Worm (Caenorhabditis elegans) whole organism, L4/young adult: ENCODE results near the gene T06C12.12.
"Not testable (repeated sequence)": the region's sequence is repeated elsewhere in the genome, so short reads cannot be mapped to it uniquely, and the experiment has no call there.

ENCODE experiments used
- W03F9.2 ChIP-seq: fragments of 150-350 bp; optimal IDR thresholded peaks from 2 replicates; lab custom pipeline; 2014; ENCODE audit warnings: missing biosample characterization, missing genetic modification characterization
- dao-5 ChIP-seq: sonication (generic microtip); optimal IDR thresholded peaks from 2 replicates; lab custom pipeline; 2016; ENCODE audit warnings: missing genotype, missing genetic modification characterization, moderate library complexity, missing compliant biosample characterization
- him-1 ChIP-seq: sonication (generic microtip); optimal IDR thresholded peaks from 2 replicates; lab custom pipeline; 2016; ENCODE audit warnings: missing genotype, missing genetic modification reagents, missing genetic modification characterization, missing compliant biosample characterization

T06C12.12 gene

DNA sequence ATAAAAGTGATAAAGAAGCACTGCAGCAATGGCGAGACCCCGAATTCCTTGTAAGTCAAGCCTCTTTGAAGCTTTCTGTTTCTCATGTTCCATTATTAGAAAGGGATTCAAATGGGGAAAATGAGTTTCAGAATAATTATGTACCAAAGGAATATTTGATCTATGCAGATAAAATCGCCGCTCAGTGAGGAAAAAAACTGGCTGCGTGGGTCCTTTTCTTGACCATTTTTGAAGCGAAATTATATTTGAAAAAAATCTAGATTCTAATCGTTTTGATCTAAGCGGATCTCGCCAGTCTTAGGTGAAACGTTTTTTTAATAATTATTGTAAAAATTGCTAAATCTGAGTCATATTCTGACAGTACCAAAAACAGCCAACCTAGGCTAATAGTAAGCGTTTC is 7.2 kb upstream of the T06C12.12 start, which contains the start of gene oac-42:
oac-42 (minus strand) TSS at position 101 of the 400 bp plus-strand sequence.
- TF ChIP-seq dao-5 (tag; lab: Kevin White, UChicago) (no peak), W03F9.2 (tag; lab: Kevin White, UChicago) (no peak), him-1 (tag; lab: Kevin White, UChicago) (no peak)

DNA sequence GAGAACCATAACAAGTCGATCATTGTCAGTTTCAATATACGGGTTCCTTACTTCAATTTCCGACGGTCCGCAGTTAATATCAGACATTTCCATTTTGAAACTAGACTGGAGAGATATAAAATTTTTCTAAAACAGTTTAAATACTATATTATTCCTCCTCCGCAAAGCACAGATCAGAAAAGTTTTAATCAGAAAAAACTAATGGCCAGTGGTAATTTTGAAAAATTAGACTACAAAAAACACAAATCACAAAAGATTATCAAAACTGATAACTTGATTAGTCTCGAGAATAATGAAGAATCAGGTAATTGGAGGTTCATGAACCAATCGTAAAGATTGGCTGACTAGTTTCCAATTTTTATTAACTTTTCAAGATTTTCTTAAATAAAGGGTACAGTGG is 5.9 kb upstream of the T06C12.12 start, which contains the start of gene T06C12.9:
T06C12.9 (minus strand) TSS at position 101 of the 400 bp plus-strand sequence.
- TF ChIP-seq W03F9.2 (tag; lab: Kevin White, UChicago) = no peak
- TF ChIP-seq him-1 (tag; lab: Kevin White, UChicago) = no peak
- TF ChIP-seq dao-5 (tag; lab: Kevin White, UChicago) = no peak

DNA sequence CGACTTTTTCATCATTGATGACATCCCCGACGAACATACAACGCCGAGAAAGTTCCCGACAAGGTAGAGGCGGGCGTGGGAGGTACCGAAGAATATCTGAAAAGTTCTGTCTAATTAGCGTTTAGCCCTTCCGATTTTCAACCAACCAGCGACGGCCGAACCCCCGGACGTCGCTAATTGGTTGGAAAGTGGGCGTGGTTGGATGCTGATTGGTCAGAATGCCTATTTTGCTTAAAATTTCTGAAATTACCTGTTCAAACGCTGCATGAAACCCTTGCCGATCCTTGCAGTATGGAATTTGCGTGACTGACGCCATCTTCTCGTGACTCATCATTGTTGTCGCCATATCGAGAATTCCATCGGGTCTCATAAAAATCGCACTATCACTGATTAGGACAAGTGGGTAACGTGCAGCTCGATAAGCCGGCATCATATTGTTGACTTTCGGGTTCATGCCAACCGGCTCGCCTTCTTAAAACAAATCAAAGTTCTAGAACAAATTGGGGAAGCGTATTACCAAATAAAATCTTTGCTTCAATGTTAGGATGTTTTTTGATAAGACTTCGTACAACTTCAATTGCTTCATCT is 4.1 kb upstream of the T06C12.12 start:
- TF ChIP-seq him-1 (tag; lab: Kevin White, UChicago) = no peak
- no peak for TF ChIP-seq W03F9.2 (tag; lab: Kevin White, UChicago)
- no peak for TF ChIP-seq dao-5 (tag; lab: Kevin White, UChicago)

DNA sequence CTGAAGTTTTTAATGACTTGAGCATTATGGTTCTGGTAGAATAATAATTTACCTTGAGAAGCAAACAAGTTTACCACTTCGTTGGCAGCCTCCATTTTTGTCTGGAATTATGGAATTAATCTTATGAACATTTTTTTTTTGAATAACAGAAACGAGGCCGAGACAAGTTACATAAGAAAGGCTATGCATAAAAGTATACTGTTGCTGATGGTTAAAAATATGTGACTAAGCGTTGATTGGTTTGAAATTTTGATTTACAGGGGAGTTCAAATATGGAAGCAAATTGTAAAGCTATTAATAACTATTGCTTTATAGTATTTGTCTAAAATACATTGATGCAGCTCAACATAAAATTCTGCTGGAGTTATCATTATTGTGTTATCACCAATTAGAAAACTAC is 3.1 kb upstream of the T06C12.12 start, which contains the start of gene cgt-1:
cgt-1 (minus strand) TSS at position 101 of the 400 bp plus-strand sequence.
- TF ChIP-seq dao-5 (tag; lab: Kevin White, UChicago) = no peak
- TF ChIP-seq W03F9.2 (tag; lab: Kevin White, UChicago) = no peak
- no peak for TF ChIP-seq him-1 (tag; lab: Kevin White, UChicago)

DNA sequence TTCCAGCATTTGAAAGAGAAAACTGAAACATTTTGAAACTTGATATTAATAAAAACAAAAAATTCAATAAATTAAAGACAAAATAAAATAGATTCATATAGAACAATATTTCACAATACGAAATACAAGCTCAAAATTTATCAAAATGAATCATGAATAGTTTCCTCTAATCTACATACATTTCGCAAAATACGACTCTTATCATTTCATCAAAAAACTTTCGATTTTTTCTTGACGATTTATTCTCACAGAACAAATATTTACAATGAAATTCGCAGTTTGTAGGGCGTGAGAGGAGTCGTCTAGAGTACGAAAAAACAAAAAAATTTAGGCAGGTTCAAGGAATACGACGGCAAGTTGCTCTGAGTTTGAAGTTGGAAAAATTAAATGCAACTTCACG is 1.7 kb upstream of the T06C12.12 start:
- no peak for TF ChIP-seq him-1 (tag; lab: Kevin White, UChicago)

DNA sequence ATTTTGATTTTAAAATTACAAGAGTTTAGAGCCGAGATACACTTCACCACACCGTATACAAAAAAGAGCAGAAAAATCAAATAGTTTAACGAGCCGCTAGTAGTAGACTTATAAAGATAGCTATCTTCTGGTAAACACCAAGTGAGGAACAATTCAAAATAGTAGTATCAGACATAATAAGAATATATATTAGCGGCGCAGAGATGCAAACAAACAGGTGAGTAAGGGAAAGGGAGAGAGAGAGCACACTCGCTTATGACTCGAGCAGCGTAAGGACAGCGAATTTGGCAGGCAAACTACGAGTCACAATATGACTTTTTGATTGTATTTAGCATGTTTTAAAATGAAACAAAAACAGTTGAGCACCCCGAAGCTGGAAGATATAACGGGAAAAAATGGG is 582 bp upstream of the T06C12.12 start:
- TF ChIP-seq dao-5 (tag; lab: Kevin White, UChicago) (no peak), W03F9.2 (tag; lab: Kevin White, UChicago) (no peak), him-1 (tag; lab: Kevin White, UChicago) (no peak)

DNA sequence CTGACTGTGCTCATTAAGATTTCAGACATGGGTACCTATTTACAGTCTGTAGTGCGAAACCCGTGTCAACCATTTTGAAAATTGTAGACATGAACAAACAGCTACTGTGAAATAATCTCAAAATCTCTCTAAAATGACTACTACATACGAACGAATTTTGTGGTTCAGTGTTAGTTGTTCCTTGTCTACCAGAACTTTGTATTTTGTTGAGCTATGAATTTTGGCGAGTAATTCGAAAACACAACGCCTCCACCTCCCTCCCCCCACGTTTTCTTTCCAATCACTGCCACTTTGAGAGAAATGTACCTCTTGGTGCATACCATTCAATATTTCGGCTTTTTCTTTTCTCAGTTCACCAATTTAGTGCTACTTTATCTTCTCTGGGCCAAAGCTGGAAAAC is 835 bp downstream of the T06C12.12 start, which contains the start of gene T06C12.11:
T06C12.11 (plus strand) TSS at position 301 of the 400 bp plus-strand sequence.
- TF ChIP-seq dao-5 (tag; lab: Kevin White, UChicago) (no peak), him-1 (tag; lab: Kevin White, UChicago) (no peak), W03F9.2 (tag; lab: Kevin White, UChicago) (no peak)

ce11 chrV:15896671-15897070 is 4.8 kb downstream of the T06C12.12 start, which contains the start of gene nhr-213:
Gene nhr-213, minus strand, starts transcription at chrV:15896771.
- TF ChIP-seq dao-5 (tag; lab: Kevin White, UChicago) (no peak), W03F9.2 (tag; lab: Kevin White, UChicago) (no peak), him-1 (tag; lab: Kevin White, UChicago) (no peak)

- TF ChIP-seq him-1 (tag; lab: Kevin White, UChicago) (no peak), W03F9.2 (tag; lab: Kevin White, UChicago) (no peak), dao-5 (tag; lab: Kevin White, UChicago) (no peak)
Observed at ce11 chrV:15897696-15898095, 5.8 kb downstream of the T06C12.12 start, which contains the start of gene str-60. Gene str-60, plus strand, starts transcription at chrV:15897996.

DNA sequence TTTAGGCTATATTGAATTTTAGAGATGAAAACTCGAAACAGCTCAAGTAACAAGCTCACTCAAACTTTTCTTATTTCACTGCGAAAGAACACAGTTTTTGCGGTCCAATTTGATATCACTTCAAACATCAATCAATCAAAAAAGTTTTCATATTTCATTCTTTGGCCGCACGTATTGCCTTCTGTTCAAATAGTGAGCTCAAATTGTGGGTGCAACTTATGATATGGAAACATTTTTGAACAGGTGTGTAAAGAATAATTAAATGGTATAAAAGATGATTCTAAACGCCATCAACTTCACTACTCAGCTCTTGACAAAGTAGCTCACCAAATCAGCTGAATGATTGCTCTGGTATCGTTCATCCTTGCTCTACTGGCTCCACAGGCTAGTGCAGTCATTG is 7.8 kb downstream of the T06C12.12 start, which contains the start of gene T06C12.14:
T06C12.14 (plus strand) TSS at position 301 of the 400 bp plus-strand sequence.
- no peak for TF ChIP-seq him-1 (tag; lab: Kevin White, UChicago)
- TF ChIP-seq W03F9.2 (tag; lab: Kevin White, UChicago) = no peak
- TF ChIP-seq dao-5 (tag; lab: Kevin White, UChicago) = no peak

DNA sequence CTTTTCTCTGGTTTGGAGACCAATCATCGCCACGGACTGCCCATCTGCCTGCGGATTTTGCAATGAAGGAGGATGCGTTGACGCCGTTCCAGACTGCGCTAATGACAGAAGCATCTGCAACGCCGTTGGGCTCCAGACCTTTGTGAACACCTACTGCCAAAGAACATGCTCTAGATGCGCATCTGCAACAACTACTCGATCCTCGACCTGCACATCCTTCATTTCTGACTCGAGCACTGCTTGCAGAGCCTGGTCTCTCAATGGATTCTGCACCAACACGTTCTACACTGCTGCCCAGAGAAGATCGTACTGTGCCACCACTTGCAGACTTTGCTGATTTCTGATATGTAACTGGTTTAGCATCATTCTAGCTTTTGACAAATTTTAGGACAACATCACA is 8.7 kb downstream of the T06C12.12 start:
- TF ChIP-seq dao-5 (tag; lab: Kevin White, UChicago) = no peak
- no peak for TF ChIP-seq him-1 (tag; lab: Kevin White, UChicago)
- TF ChIP-seq W03F9.2 (tag; lab: Kevin White, UChicago) = no peak

DNA sequence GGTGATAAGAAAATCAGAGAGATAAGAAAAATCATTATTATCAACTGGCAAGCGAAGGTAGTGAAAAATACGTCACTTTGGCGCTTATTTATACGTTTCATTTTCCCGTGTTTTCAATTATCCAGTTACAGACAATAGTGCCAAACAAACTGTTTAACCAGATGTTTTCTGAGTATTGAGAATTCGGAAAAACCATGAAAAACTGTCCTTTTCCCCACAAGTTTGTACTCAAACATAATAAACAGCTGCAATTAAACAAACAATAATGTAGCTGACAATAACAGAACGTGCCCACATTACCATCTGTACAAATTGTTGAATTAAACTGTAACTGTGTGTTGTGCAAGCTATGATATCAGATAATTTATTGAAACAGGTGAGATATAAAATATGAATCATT is 13.7 kb downstream of the T06C12.12 start, which contains the start of the genes F35E8.1 and F35E8.2:
F35E8.1 (minus strand) TSS at position 101 of the 400 bp plus-strand sequence.
F35E8.2 (plus strand) TSS at position 132 of the 400 bp plus-strand sequence.
- not testable (repeated sequence) for TF ChIP-seq dao-5, W03F9.2, him-1 (tag; lab: Kevin White, UChicago)

DNA sequence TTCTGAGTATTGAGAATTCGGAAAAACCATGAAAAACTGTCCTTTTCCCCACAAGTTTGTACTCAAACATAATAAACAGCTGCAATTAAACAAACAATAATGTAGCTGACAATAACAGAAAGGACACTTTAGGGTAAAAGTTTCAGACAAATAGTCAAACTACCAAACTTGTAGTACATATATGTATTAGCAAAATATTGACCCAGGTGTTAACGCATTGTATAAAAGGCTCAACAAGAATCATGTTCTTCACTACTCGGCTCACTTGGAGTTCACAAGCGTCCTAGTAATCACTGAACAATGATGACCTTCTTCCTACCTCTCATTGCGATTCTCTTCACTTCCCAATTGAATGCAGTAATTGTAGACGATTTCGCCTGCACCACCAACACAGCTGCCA is 20.0 kb downstream of the T06C12.12 start, which contains the start of gene F35E8.6:
F35E8.6 (plus strand) TSS at position 301 of the 400 bp plus-strand sequence.
- TF ChIP-seq him-1 (tag; lab: Kevin White, UChicago) (no peak), W03F9.2 (tag; lab: Kevin White, UChicago) (no peak), dao-5 (tag; lab: Kevin White, UChicago) (no peak)
